Fruit fly (Drosophila melanogaster): ENCODE data around the gene Lim3.

Lim3 gene

DNA sequence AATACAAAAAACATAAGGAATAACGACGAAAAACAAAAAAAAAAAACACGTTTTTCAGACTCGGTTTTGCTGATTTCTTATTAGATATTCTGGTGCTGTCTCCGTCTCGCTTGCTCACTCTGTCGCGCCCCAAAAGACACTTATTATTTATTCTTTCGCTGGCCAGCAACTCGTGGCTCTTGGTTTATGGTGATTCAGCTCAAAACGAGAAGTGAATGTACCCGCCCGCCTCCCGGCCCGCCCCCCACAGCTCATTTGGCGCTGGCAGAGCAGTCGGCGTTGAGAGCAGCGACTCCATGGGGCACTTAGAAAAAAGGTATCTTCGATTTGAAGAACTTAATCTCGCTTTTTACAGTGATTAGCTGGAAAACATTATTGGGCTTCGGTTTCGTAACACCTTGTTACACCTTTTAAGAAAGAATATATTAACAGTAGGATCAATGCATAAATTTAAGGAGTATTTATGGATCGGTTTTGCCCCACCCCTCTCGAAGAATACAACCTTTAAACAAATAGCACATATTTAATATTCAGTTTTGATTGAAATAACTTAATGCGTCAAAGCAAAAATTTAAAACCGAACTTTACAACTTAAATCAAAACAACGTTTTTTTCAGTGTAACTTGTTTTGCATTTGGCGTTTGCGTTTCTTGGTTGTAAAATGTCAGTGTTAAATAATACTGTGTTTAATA, 33.4 kb upstream of the Lim3 start (continued):
- TF ChIP-seq Hr78 (GFP tag; optimal IDR thresholded peaks at IDR 0.05) (no peak), OdsH (GFP tag; optimal IDR thresholded peaks at IDR 0.05) (peak; percentile 88), Vsx2 (GFP tag; optimal IDR thresholded peaks at IDR 0.05; ENCODE audit: partially characterized antibody) (no peak), ey (GFP tag; optimal IDR thresholded peaks at IDR 0.05) (peak; percentile 91), Jra (GFP tag; optimal IDR thresholded peaks at IDR 0.05) (peak; percentile 16), Sp1 (GFP tag; optimal IDR thresholded peaks at IDR 0.05) (peak; percentile 93)

DNA sequence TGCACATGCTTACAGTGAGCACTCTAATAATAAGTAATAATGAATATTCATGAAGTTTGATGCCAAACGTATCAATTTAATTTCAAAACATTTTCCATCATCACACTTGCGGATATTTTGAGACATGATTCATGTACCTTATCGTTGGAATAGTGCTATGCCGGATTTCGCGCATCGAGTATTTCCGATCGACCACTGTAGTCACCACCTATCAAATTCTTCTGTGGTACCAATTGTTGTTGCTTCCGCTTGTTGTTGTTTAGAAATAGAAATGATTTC, 32.7 kb upstream of the Lim3 start:
- no peak for TF ChIP-seq Hr78 (GFP tag; optimal IDR thresholded peaks at IDR 0.05)
- TF ChIP-seq h (GFP tag; optimal IDR thresholded peaks at IDR 0.05): peak; percentile 61
- TF ChIP-seq OdsH (GFP tag; optimal IDR thresholded peaks at IDR 0.05): peak; percentile 15
- TF ChIP-seq HLH106 (tag; optimal IDR thresholded peaks at IDR 0.05): peak; percentile 39
- no peak for TF ChIP-seq Jra (GFP tag; optimal IDR thresholded peaks at IDR 0.05)
- peak; percentile 24 for TF ChIP-seq fru (GFP tag; optimal IDR thresholded peaks at IDR 0.05)
- peak; percentile 47 for TF ChIP-seq ey (GFP tag; optimal IDR thresholded peaks at IDR 0.05)
- peak; percentile 48 for TF ChIP-seq sv (GFP tag; optimal IDR thresholded peaks at IDR 0.05)
- TF ChIP-seq tai (GFP tag; optimal IDR thresholded peaks at IDR 0.05): no peak
- no peak for TF ChIP-seq CG9705 (GFP tag; optimal IDR thresholded peaks at IDR 0.05)
- TF ChIP-seq dmrt93B (GFP tag; optimal IDR thresholded peaks at IDR 0.05): peak; percentile 0
- TF ChIP-seq br (GFP tag; optimal IDR thresholded peaks at IDR 0.05): peak; percentile 36
- no peak for TF ChIP-seq CrebA (GFP tag; optimal IDR thresholded peaks at IDR 0.05; ENCODE audit: borderline replicate concordance)

DNA sequence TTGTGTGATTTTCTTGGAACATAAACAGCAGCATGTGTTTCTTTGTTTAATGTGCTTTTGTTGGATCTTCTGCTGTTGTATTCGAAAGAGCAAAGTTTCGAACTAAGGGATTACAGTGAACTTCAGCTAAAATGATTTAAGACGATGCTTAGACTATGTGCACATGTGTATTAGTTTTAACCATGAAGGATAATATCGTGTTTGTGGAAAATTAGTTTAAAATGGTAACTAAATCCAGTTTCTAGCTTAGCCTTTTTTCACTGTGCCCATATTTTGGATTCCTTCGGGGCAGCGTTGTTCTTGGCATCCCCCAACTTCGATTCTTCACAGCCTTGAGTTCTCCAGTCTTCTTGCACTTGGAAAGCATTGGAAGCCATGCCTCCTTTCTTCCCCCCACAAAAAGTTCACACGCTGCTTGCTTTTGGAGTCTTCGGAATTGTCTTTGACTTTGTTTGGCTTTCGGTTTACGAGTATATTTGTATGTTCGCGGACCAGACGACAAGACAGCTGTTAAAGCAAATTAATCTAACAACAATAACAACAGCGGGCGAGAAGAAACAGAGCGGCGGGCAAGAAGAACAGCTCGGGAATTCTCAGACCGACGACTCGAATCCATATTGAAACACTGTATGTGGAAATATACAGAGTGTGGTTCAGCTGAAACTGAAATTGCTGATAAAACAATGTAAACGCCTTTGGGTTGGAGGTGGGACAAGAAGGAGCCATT, 32.2 kb upstream of the Lim3 start:
- peak; percentile 15 for TF ChIP-seq dmrt93B (GFP tag; optimal IDR thresholded peaks at IDR 0.05)
- TF ChIP-seq Abd-B (GFP tag; optimal IDR thresholded peaks at IDR 0.05): no peak
- TF ChIP-seq CrebA (GFP tag; optimal IDR thresholded peaks at IDR 0.05; ENCODE audit: borderline replicate concordance): no peak
- TF ChIP-seq Hr78 (GFP tag; optimal IDR thresholded peaks at IDR 0.05): no peak
- TF ChIP-seq Jra (GFP tag; optimal IDR thresholded peaks at IDR 0.05): no peak
- TF ChIP-seq br (GFP tag; optimal IDR thresholded peaks at IDR 0.05): no peak
- no peak for TF ChIP-seq CG32264 (GFP tag; optimal IDR thresholded peaks at IDR 0.05)
- no peak for TF ChIP-seq Dfd (GFP tag; optimal IDR thresholded peaks at IDR 0.05)
- TF ChIP-seq ey (GFP tag; optimal IDR thresholded peaks at IDR 0.05): no peak
- TF ChIP-seq HLH106 (tag; optimal IDR thresholded peaks at IDR 0.05): peak; percentile 55
- no peak for TF ChIP-seq sage (GFP tag; optimal IDR thresholded peaks at IDR 0.05)
- TF ChIP-seq fru (GFP tag; optimal IDR thresholded peaks at IDR 0.05): peak; percentile 76
- TF ChIP-seq Rel (GFP tag; optimal IDR thresholded peaks at IDR 0.05): no peak
- peak; percentile 23 for TF ChIP-seq Rel (tag; optimal IDR thresholded peaks at IDR 0.05)
- TF ChIP-seq Sp1 (GFP tag; optimal IDR thresholded peaks at IDR 0.05): peak; percentile 66
- no peak for TF ChIP-seq N (GFP tag; optimal IDR thresholded peaks at IDR 0.05)
- peak in 1 of 2 experiments; percentile 76 for TF ChIP-seq foxo (GFP tag; optimal IDR thresholded peaks at IDR 0.05)
- TF ChIP-seq sv (GFP tag; optimal IDR thresholded peaks at IDR 0.05): no peak
- TF ChIP-seq jim (GFP tag; optimal IDR thresholded peaks at IDR 0.05): no peak

DNA sequence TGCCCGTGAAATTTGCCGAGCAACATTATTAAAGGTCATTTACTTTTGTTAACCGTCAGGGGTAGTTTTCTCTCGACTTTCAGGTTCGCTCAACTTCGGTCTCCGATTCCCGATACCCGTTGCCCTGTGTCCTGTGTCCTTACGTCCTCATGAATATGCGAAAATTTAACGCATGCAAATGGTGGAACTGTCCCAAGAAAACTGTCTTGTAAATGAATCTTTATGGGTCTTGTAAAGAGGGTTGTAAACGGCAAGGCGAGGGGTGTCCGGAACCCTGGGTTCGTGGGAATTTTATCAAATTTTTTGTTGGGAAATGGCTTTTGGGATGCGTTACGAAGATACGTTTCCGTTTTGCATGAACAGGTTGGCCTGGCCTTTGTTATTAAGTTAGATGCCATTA, 31.5 kb upstream of the Lim3 start:
- no peak for TF ChIP-seq br (GFP tag; optimal IDR thresholded peaks at IDR 0.05)
- no peak for TF ChIP-seq OdsH (GFP tag; optimal IDR thresholded peaks at IDR 0.05)
- no peak for TF ChIP-seq foxo (GFP tag; optimal IDR thresholded peaks at IDR 0.05)
- TF ChIP-seq N (GFP tag; optimal IDR thresholded peaks at IDR 0.05): no peak
- no peak for TF ChIP-seq CG9705 (GFP tag; optimal IDR thresholded peaks at IDR 0.05)
- no peak for TF ChIP-seq woc (GFP tag; optimal IDR thresholded peaks at IDR 0.05)
- no peak for TF ChIP-seq dmrt93B (GFP tag; optimal IDR thresholded peaks at IDR 0.05)
- no peak for TF ChIP-seq tai (GFP tag; optimal IDR thresholded peaks at IDR 0.05)
- TF ChIP-seq sage (GFP tag; optimal IDR thresholded peaks at IDR 0.05): no peak
- TF ChIP-seq GATAd (GFP tag; optimal IDR thresholded peaks at IDR 0.05): no peak
- TF ChIP-seq jim (GFP tag; optimal IDR thresholded peaks at IDR 0.05): no peak
- TF ChIP-seq CrebA (GFP tag; optimal IDR thresholded peaks at IDR 0.05; ENCODE audit: borderline replicate concordance): no peak
- no peak for TF ChIP-seq Sp1 (GFP tag; optimal IDR thresholded peaks at IDR 0.05)
- TF ChIP-seq rgr (GFP tag; optimal IDR thresholded peaks at IDR 0.05): no peak
- TF ChIP-seq dl (GFP tag; optimal IDR thresholded peaks at IDR 0.05; ENCODE audit: insufficient read depth in 1 of 2, partially characterized antibody in 2 of 2): no peak
- no peak for TF ChIP-seq Abd-B (GFP tag; optimal IDR thresholded peaks at IDR 0.05)
- TF ChIP-seq usp (GFP tag; optimal IDR thresholded peaks at IDR 0.05): no peak
- no peak for TF ChIP-seq Dif (GFP tag; optimal IDR thresholded peaks at IDR 0.05; ENCODE audit: partially characterized antibody)

Measured in whole organism, wandering third instar larva.